Worm (Caenorhabditis elegans) whole organism, early embryonic: ENCODE results near the gene ubc-26.

ENCODE experiments used
- aly-1 ChIP-seq: sonication (generic microtip); optimal IDR thresholded peaks from 2 replicates; lab custom pipeline; 2016; ENCODE audit warnings: missing genetic modification characterization, missing compliant biosample characterization
- ama-1 ChIP-seq: fragments of 150-350 bp; optimal IDR thresholded peaks from 2 replicates; lab custom pipeline; 2014
- ceh-36 ChIP-seq: sonication (generic microtip); optimal IDR thresholded peaks from 2 replicates; lab custom pipeline; 2016; ENCODE audit warnings: missing genetic modification characterization, inconsistent platforms, missing compliant biosample characterization
- ets-7 ChIP-seq: sonication (generic microtip); optimal IDR thresholded peaks from 2 replicates; lab custom pipeline; 2016; ENCODE audit warnings: missing genotype, missing genetic modification characterization, missing compliant biosample characterization
- flt-1 ChIP-seq: fragments of 200-800 bp; sonication (Bioruptor generic); IDR thresholded peaks from 2 replicates; pipeline ENCODE4 v1.3.6; 2022; ENCODE audit warnings: missing genetic modification characterization, missing compliant biosample characterization
- hmg-4 ChIP-seq: fragments of 200-800 bp; sonication (Bioruptor generic); optimal IDR thresholded peaks from 2 replicates; lab custom pipeline; 2018; ENCODE audit warnings: mild to moderate bottlenecking, missing genetic modification characterization, missing compliant biosample characterization
- tbx-11 ChIP-seq: fragments of 200-800 bp; sonication (Bioruptor generic); IDR thresholded peaks from 2 replicates; pipeline ENCODE4 v1.3.6; 2022; ENCODE audit warnings: missing genetic modification characterization, missing compliant biosample characterization
- tra-4 ChIP-seq: sonication (generic microtip); optimal IDR thresholded peaks from 2 replicates; lab custom pipeline; 2017; ENCODE audit warnings: missing genetic modification characterization, missing compliant biosample characterization

DNA sequence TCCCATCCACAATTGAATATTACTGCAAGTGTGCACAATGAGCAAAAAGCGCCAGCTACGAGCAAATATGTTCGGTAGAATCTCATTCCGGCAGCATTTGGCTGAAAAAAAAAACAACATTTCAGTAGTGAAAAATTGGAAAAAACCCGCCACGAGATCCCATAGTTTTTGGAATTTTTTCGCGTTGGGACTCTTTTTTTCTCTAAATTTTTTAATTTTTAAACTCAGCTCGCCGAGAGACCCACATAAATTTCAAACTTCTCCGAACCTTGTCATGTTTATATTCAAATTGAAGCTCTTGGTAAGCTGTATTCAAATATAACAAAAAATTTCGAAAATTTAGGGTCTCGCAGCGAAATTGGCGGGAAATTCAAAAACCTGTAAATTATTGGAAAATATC, 5.9 kb downstream of the ubc-26 start, which contains the start of gene sqv-2:
- TF ChIP-seq ceh-36 (tag; lab: Kevin White, UChicago) (no peak), flt-1 (GFP tag; lab: Robert Waterston, UW) (no peak), aly-1 (no peak), hmg-4 (GFP tag; lab: Kevin White, UChicago) (no peak), tbx-11 (no peak), ama-1 (lab: Kevin White, UChicago) (no peak), tra-4 (tag; lab: Kevin White, UChicago) (no peak), ets-7 (tag; lab: Kevin White, UChicago) (no peak)
